Fruit fly (Drosophila melanogaster): Measurements from ENCODE around the gene CG32221.

The CG32221 gene

dm6 chr3L:19793438-19793998 is 41.0 kb upstream of the CG32221 start, which contains the start of the genes CG42637, Gyc76C and SREBP (continued):
- TF ChIP-seq trh (GFP tag; optimal IDR thresholded peaks at IDR 0.05): no peak
- peak; percentile 9; the same call in 1 of the 2 replicates for TF ChIP-seq Drgx (GFP tag; IDR thresholded peaks at IDR 0.05)
- TF ChIP-seq sr (GFP tag; IDR thresholded peaks at IDR 0.05): peak; percentile 66; the same call in 1 of the 3 replicates
- peak; percentile 2 for TF ChIP-seq CG4424 (GFP tag; optimal IDR thresholded peaks at IDR 0.05)
- TF ChIP-seq C15 (GFP tag; IDR thresholded peaks at IDR 0.05): no peak
- peak; percentile 40 for TF ChIP-seq lab (GFP tag; optimal IDR thresholded peaks at IDR 0.05)
- TF ChIP-seq Xrp1 (GFP tag; IDR thresholded peaks at IDR 0.05): no peak
- TF ChIP-seq Abd-B (GFP tag; optimal IDR thresholded peaks at IDR 0.05): peak; percentile 47
- TF ChIP-seq CG17802 (tag; optimal IDR thresholded peaks at IDR 0.05): no peak
- TF ChIP-seq CG12104 (GFP tag; optimal IDR thresholded peaks at IDR 0.05): peak; percentile 10
- peak; percentile 64 for TF ChIP-seq CG13894 (tag; optimal IDR thresholded peaks at IDR 0.05)
- TF ChIP-seq gfzf (GFP tag; optimal IDR thresholded peaks at IDR 0.05): peak; percentile 96
- peak; percentile 54; the same call in 1 of the 2 replicates for TF ChIP-seq bbx (GFP tag; IDR thresholded peaks at IDR 0.05; ENCODE audit: partially characterized antibody)
- TF ChIP-seq CG15601 (tag; optimal IDR thresholded peaks at IDR 0.05): peak; percentile 57
- peak; percentile 1 for TF ChIP-seq dmrt11E (tag; optimal IDR thresholded peaks at IDR 0.05)
- TF ChIP-seq Sox100B (GFP tag; optimal IDR thresholded peaks at IDR 0.05): no peak
- TF ChIP-seq Trl (optimal IDR thresholded peaks at IDR 0.05): peak; percentile 63 to 66
- no peak for TF ChIP-seq Trl (GFP tag; optimal IDR thresholded peaks at IDR 0.05)
- TF ChIP-seq amos (GFP tag; IDR thresholded peaks at IDR 0.05; ENCODE audit: partially characterized antibody): peak; percentile 62; the same call in 1 of the 2 replicates
- TF ChIP-seq CG1603 (tag; optimal IDR thresholded peaks at IDR 0.05): peak; percentile 66
- TF ChIP-seq toy (GFP tag; IDR thresholded peaks at IDR 0.05): no peak
- peak; percentile 63 for TF ChIP-seq HmgZ (tag; optimal IDR thresholded peaks at IDR 0.05)
- peak; percentile 43 for TF ChIP-seq CG17829 (tag; optimal IDR thresholded peaks at IDR 0.05)
- peak; percentile 11; the same call in 1 of the 3 replicates for TF ChIP-seq gce (GFP tag; IDR thresholded peaks at IDR 0.05)
- peak; percentile 75 for TF ChIP-seq CG42726 (GFP tag; IDR thresholded peaks at IDR 0.05; ENCODE audit: partially characterized antibody)
- peak; percentile 53 to 89 for TF ChIP-seq crp (GFP tag; optimal IDR thresholded peaks at IDR 0.05)
- peak; percentile 27; the same call in 1 of the 2 replicates for TF ChIP-seq sna (GFP tag; IDR thresholded peaks at IDR 0.05; ENCODE audit: partially characterized antibody)
- TF ChIP-seq CG43689 (GFP tag; IDR thresholded peaks at IDR 0.05): no peak
- TF ChIP-seq p53 (GFP tag; optimal IDR thresholded peaks at IDR 0.05): peak; percentile 2
- TF ChIP-seq Dek (tag; optimal IDR thresholded peaks at IDR 0.05): peak; percentile 30
- peak; percentile 71 for TF ChIP-seq ash1 (GFP tag; optimal IDR thresholded peaks at IDR 0.05)
- TF ChIP-seq ewg (GFP tag; optimal IDR thresholded peaks at IDR 0.05): peak; percentile 28
- no peak for TF ChIP-seq Gsc (GFP tag; IDR thresholded peaks at IDR 0.05)
- no peak for TF ChIP-seq CG31388 (GFP tag; optimal IDR thresholded peaks at IDR 0.05)
- peak; percentile 91 for TF ChIP-seq Med (GFP tag)
- peak; percentile 34 for TF ChIP-seq sug (tag; optimal IDR thresholded peaks at IDR 0.05)
- TF ChIP-seq lola (GFP tag; optimal IDR thresholded peaks at IDR 0.05): no peak
- peak; percentile 11 for TF ChIP-seq bigmax (GFP tag; optimal IDR thresholded peaks at IDR 0.05)
- peak; percentile 31 for TF ChIP-seq mirr (GFP tag; optimal IDR thresholded peaks at IDR 0.05)
- peak; percentile 1 for TF ChIP-seq CG6765 (GFP tag; optimal IDR thresholded peaks at IDR 0.05)
- TF ChIP-seq CG11504 (tag; optimal IDR thresholded peaks at IDR 0.05): peak; percentile 35
- peak; percentile 46; the same call in 1 of the 2 replicates for TF ChIP-seq ranshi (GFP tag; IDR thresholded peaks at IDR 0.05)
- peak; percentile 13 for TF ChIP-seq her (GFP tag; optimal IDR thresholded peaks at IDR 0.05)
- peak in 1 of 2 experiments; percentile 13 for TF ChIP-seq Pdp1 (GFP tag; optimal IDR thresholded peaks at IDR 0.05)
- peak; percentile 69 for TF ChIP-seq Hmr (GFP tag; optimal IDR thresholded peaks at IDR 0.05)
- peak; percentile 35 for TF ChIP-seq gsb-n (tag; optimal IDR thresholded peaks at IDR 0.05)
- TF ChIP-seq trem (tag; optimal IDR thresholded peaks at IDR 0.05): peak; percentile 89
- peak; percentile 11 for TF ChIP-seq gem (tag; optimal IDR thresholded peaks at IDR 0.05)
